Fruit fly (Drosophila melanogaster): Measurements from ENCODE around the gene b.

The b gene

dm6 chr2L:13839744-13840151, 18.7 kb downstream of the b start (continued):
- no peak for TF ChIP-seq sna (GFP tag; IDR thresholded peaks at IDR 0.05; ENCODE audit: partially characterized antibody)
- peak; percentile 52; the same call in 1 of the 2 replicates for TF ChIP-seq dimm (GFP tag; IDR thresholded peaks at IDR 0.05)
- peak; percentile 70 for TF ChIP-seq fd3F (GFP tag; optimal IDR thresholded peaks at IDR 0.05)
- peak; percentile 15 for TF ChIP-seq gro (GFP tag; optimal IDR thresholded peaks at IDR 0.05)
- TF ChIP-seq Mad (GFP tag; optimal IDR thresholded peaks at IDR 0.05): peak; percentile 66
- TF ChIP-seq trh (GFP tag; optimal IDR thresholded peaks at IDR 0.05): peak; percentile 56
- peak; percentile 68 for TF ChIP-seq ATbp (GFP tag; optimal IDR thresholded peaks at IDR 0.05)
- peak; percentile 88 for TF ChIP-seq CG9727 (GFP tag; optimal IDR thresholded peaks at IDR 0.05)
- peak; percentile 18 for TF ChIP-seq pb (GFP tag; optimal IDR thresholded peaks at IDR 0.05)
- no peak for TF ChIP-seq insv (GFP tag; optimal IDR thresholded peaks at IDR 0.05)
- peak; percentile 66 for TF ChIP-seq jumu (GFP tag; optimal IDR thresholded peaks at IDR 0.05)
- peak; percentile 72 for TF ChIP-seq CG10267 (tag; optimal IDR thresholded peaks at IDR 0.05)
- TF ChIP-seq abd-A (tag; optimal IDR thresholded peaks at IDR 0.05): no peak
- TF ChIP-seq CG5245 (GFP tag; optimal IDR thresholded peaks at IDR 0.05): peak; percentile 85
- TF ChIP-seq CG2120 (GFP tag; optimal IDR thresholded peaks at IDR 0.05): peak; percentile 74
- TF ChIP-seq bbx (GFP tag; IDR thresholded peaks at IDR 0.05; ENCODE audit: partially characterized antibody): no peak
- peak; percentile 25 for TF ChIP-seq CG8281 (tag; optimal IDR thresholded peaks at IDR 0.05)
- TF ChIP-seq CG13624 (GFP tag; optimal IDR thresholded peaks at IDR 0.05): peak; percentile 75
- TF ChIP-seq cwo (GFP tag; optimal IDR thresholded peaks at IDR 0.05): peak; percentile 70
- no peak for TF ChIP-seq Doc2 (GFP tag; IDR thresholded peaks at IDR 0.05)
- no peak for TF ChIP-seq nerfin-2 (GFP tag; IDR thresholded peaks at IDR 0.05; ENCODE audit: partially characterized antibody)
- TF ChIP-seq sens-2 (GFP tag; IDR thresholded peaks at IDR 0.05): 0 out of 2 replicates have a peak, but pooled peaks have one; percentile 39
- peak; percentile 52; the same call in 1 of the 2 replicates for TF ChIP-seq al (GFP tag; IDR thresholded peaks at IDR 0.05)
- peak; percentile 40 for TF ChIP-seq sug (tag; optimal IDR thresholded peaks at IDR 0.05)
- TF ChIP-seq ac (GFP tag; optimal IDR thresholded peaks at IDR 0.05): peak; percentile 9
- peak; percentile 84 for TF ChIP-seq CG12391 (tag; optimal IDR thresholded peaks at IDR 0.05)
- peak; percentile 62; the same call in 1 of the 2 replicates for TF ChIP-seq peb (GFP tag; IDR thresholded peaks at IDR 0.05)
- peak; percentile 80 for TF ChIP-seq tgo (GFP tag; IDR thresholded peaks at IDR 0.05)
- TF ChIP-seq CHES-1-like (GFP tag; optimal IDR thresholded peaks at IDR 0.05): peak; percentile 30
- TF ChIP-seq CG6254 (GFP tag; optimal IDR thresholded peaks at IDR 0.05): peak; percentile 83
- peak; percentile 87 for TF ChIP-seq oc (tag; optimal IDR thresholded peaks at IDR 0.05)
- no peak for TF ChIP-seq TFAM (GFP tag; optimal IDR thresholded peaks at IDR 0.05)
- 0 out of 2 replicates have a peak, but pooled peaks have one; percentile 36 for TF ChIP-seq rib (GFP tag; IDR thresholded peaks at IDR 0.05)
- TF ChIP-seq Dek (tag; optimal IDR thresholded peaks at IDR 0.05): peak; percentile 74
- TF ChIP-seq prd (optimal IDR thresholded peaks at IDR 0.05): no peak
- peak; percentile 70 for TF ChIP-seq prd (GFP tag; IDR thresholded peaks at IDR 0.05)
- peak; percentile 42 for TF ChIP-seq disco-r (GFP tag; optimal IDR thresholded peaks at IDR 0.05)
- TF ChIP-seq Atf-2 (GFP tag; optimal IDR thresholded peaks at IDR 0.05): peak; percentile 86
- peak; percentile 43 for TF ChIP-seq psq (GFP tag; optimal IDR thresholded peaks at IDR 0.05)
- 0 out of 4 replicates have a peak, but pooled peaks have one; percentile 14 for TF ChIP-seq chinmo (GFP tag; IDR thresholded peaks at IDR 0.05; ENCODE audit: partially characterized antibody)
- peak; percentile 46 for TF ChIP-seq CG2116 (GFP tag; optimal IDR thresholded peaks at IDR 0.05)
- TF ChIP-seq mam (GFP tag; optimal IDR thresholded peaks at IDR 0.05): peak; percentile 79
- peak; percentile 82 for TF ChIP-seq CG1602 (GFP tag; optimal IDR thresholded peaks at IDR 0.05)
- TF ChIP-seq sisA (GFP tag; IDR thresholded peaks at IDR 0.05): peak; percentile 80
- peak; percentile 80 for TF ChIP-seq CG32767 (GFP tag; IDR thresholded peaks at IDR 0.05)
- TF ChIP-seq Trl (optimal IDR thresholded peaks at IDR 0.05): no peak
- TF ChIP-seq Trl (GFP tag; optimal IDR thresholded peaks at IDR 0.05): peak; percentile 62
- no peak for TF ChIP-seq ash1 (GFP tag; optimal IDR thresholded peaks at IDR 0.05)
- TF ChIP-seq CG18262 (tag; optimal IDR thresholded peaks at IDR 0.05): peak; percentile 86
- peak; percentile 86 for TF ChIP-seq org-1 (GFP tag; optimal IDR thresholded peaks at IDR 0.05)
- peak; percentile 28 for TF ChIP-seq CG10431 (GFP tag; optimal IDR thresholded peaks at IDR 0.05)

Measured in whole organism, embryonic.